Fruit fly (Drosophila melanogaster) whole organism, larva: ENCODE results near the gene RIOK1.
A peak's percentile ranks its signal among the peaks of the same experiment; 100 is the strongest.

Experiments
- noc ChIP-seq: fragments of 200-800 bp; sonication (Bioruptor generic); optimal IDR thresholded peaks from 3 replicates; lab custom pipeline; 2019; ENCODE audit warnings: missing biosample characterization, mild to moderate bottlenecking, missing genetic modification characterization, moderate library complexity

The RIOK1 gene

dm6 chr3L:11634551-11634950, 13.7 kb downstream of the RIOK1 start:
- TF ChIP-seq noc (tag; lab: Kevin White, UChicago) = no peak

- TF ChIP-seq noc (tag; lab: Kevin White, UChicago) = no peak
Observed at dm6 chr3L:11631092-11631491, 17.2 kb downstream of the RIOK1 start, which contains the start of gene CG32091. CG32091 (plus strand) TSS chr3L:11631392.

- no peak for TF ChIP-seq noc (tag; lab: Kevin White, UChicago)
Observed at dm6 chr3L:11630684-11631083, 17.6 kb downstream of the RIOK1 start.

- TF ChIP-seq noc (tag; lab: Kevin White, UChicago) = peak; percentile 0
Observed at dm6 chr3L:11627819-11628483, 20.3 kb downstream of the RIOK1 start, which contains the start of gene Apt1. Apt1 (plus strand) TSS chr3L:11628037.

dm6 chr3L:11626229-11626826, 21.9 kb downstream of the RIOK1 start, which contains the start of gene PCID2:
PCID2 (plus strand) TSS chr3L:11626441.
- TF ChIP-seq noc (tag; lab: Kevin White, UChicago) = no peak

dm6 chr3L:11625634-11626175, 22.6 kb downstream of the RIOK1 start, which contains the start of gene CG6083:
CG6083 (minus strand) TSS chr3L:11626125.
- TF ChIP-seq noc (tag; lab: Kevin White, UChicago) = no peak

dm6 chr3L:11624281-11624680, 24.0 kb downstream of the RIOK1 start, which contains the start of gene Akr1B:
Akr1B (minus strand) TSS chr3L:11624381.
- TF ChIP-seq noc (tag; lab: Kevin White, UChicago) = no peak

- peak; percentile 19 for TF ChIP-seq noc (tag; lab: Kevin White, UChicago)
Observed at dm6 chr3L:11623245-11623883, 24.9 kb downstream of the RIOK1 start.

dm6 chr3L:11622750-11623149, 25.5 kb downstream of the RIOK1 start:
- no peak for TF ChIP-seq noc (tag; lab: Kevin White, UChicago)

dm6 chr3L:11620001-11620400, 28.3 kb downstream of the RIOK1 start, which contains the start of gene Muc68Ca:
Muc68Ca (minus strand) TSS chr3L:11620101.
- TF ChIP-seq noc (tag; lab: Kevin White, UChicago) = no peak

dm6 chr3L:11609835-11610234, 38.4 kb downstream of the RIOK1 start, which contains the start of gene CG42832:
CG42832 (plus strand) TSS chr3L:11610135.
- no peak for TF ChIP-seq noc (tag; lab: Kevin White, UChicago)

dm6 chr3L:11609153-11609809, 39.0 kb downstream of the RIOK1 start, which contains the start of gene Duba:
Duba (minus strand) TSS chr3L:11609465.
- no peak for TF ChIP-seq noc (tag; lab: Kevin White, UChicago)

- TF ChIP-seq noc (tag; lab: Kevin White, UChicago) = no peak
Observed at dm6 chr3L:11604227-11604626, 44.0 kb downstream of the RIOK1 start.

- no peak for TF ChIP-seq noc (tag; lab: Kevin White, UChicago)
Observed at dm6 chr3L:11602040-11602439, 46.2 kb downstream of the RIOK1 start.

- TF ChIP-seq noc (tag; lab: Kevin White, UChicago) = no peak
Observed at dm6 chr3L:11601133-11601532, 47.1 kb downstream of the RIOK1 start.
